Worm (Caenorhabditis elegans) whole organism, early embryonic: ENCODE results near the gene ZC506.1.

Experiments
- F13C5.2 ChIP-seq: sonication (generic microtip); optimal IDR thresholded peaks from 2 replicates; lab custom pipeline; 2017; ENCODE audit warnings: mild to moderate bottlenecking, missing genetic modification characterization, inconsistent platforms, missing compliant biosample characterization
- ama-1 ChIP-seq: fragments of 150-350 bp; optimal IDR thresholded peaks from 2 replicates; lab custom pipeline; 2014
- ceh-13 ChIP-seq: fragments of 200-800 bp; sonication (Bioruptor generic); optimal IDR thresholded peaks from 2 replicates; lab custom pipeline; 2018; ENCODE audit warnings: mild to moderate bottlenecking, missing genetic modification characterization, missing compliant biosample characterization
- ceh-36 ChIP-seq: sonication (generic microtip); optimal IDR thresholded peaks from 2 replicates; lab custom pipeline; 2016; ENCODE audit warnings: missing genetic modification characterization, inconsistent platforms, missing compliant biosample characterization
- flt-1 ChIP-seq: fragments of 200-800 bp; sonication (Bioruptor generic); IDR thresholded peaks from 2 replicates; pipeline ENCODE4 v1.3.6; 2022; ENCODE audit warnings: missing genetic modification characterization, missing compliant biosample characterization
- hmbx-1 ChIP-seq: sonication (generic microtip); optimal IDR thresholded peaks from 2 replicates; lab custom pipeline; 2016; ENCODE audit warnings: mild to moderate bottlenecking, missing genetic modification characterization, missing compliant biosample characterization
- hnd-1 ChIP-seq: sonication (generic microtip); optimal IDR thresholded peaks from 2 replicates; lab custom pipeline; 2016; ENCODE audit warnings: missing genetic modification characterization, missing compliant biosample characterization
- scrt-1 ChIP-seq: fragments of 200-800 bp; sonication (Bioruptor generic); IDR thresholded peaks from 2 replicates; pipeline ENCODE4 v1.3.6; 2022; ENCODE audit warnings: missing genetic modification characterization, missing compliant biosample characterization
- sea-1 ChIP-seq: fragments of 200-800 bp; sonication (Bioruptor generic); conservative IDR thresholded peaks from 2 replicates; pipeline ENCODE4 v1.3.6; 2022; ENCODE audit warnings: missing genetic modification characterization, missing compliant biosample characterization
- tbx-11 ChIP-seq: fragments of 200-800 bp; sonication (Bioruptor generic); IDR thresholded peaks from 2 replicates; pipeline ENCODE4 v1.3.6; 2022; ENCODE audit warnings: missing genetic modification characterization, missing compliant biosample characterization
- tbx-37 ChIP-seq: fragments of 200-800 bp; sonication (Bioruptor generic); conservative IDR thresholded peaks from 2 replicates; pipeline ENCODE4 v1.3.6; 2022; ENCODE audit warnings: missing genetic modification reagents, missing genetic modification characterization, missing compliant biosample characterization

DNA sequence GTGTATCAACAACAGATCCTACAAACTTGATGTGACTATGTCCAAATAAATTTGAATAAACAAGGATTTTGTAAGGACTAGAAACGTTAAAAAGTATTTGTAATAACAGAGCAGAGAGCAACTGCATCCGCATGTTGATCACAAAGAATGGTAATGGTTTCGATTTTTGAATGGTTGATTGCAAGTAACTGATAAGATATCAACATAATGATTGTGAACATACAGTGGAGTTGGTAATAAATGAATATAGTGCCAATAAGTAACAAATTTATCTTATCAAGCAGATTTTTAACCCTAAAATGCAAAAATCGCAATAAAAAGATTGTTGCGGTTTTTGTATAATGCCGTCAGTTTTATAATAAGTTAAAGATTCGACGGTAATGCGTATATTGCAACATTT is 33.8 kb upstream of the ZC506.1 start, which contains the start of gene ugt-23:
- TF ChIP-seq ama-1 (lab: Kevin White, UChicago) (no peak), flt-1 (GFP tag; lab: Robert Waterston, UW) (no peak), tbx-37 (GFP tag; lab: Robert Waterston, UW) (no peak), F13C5.2 (no peak), sea-1 (GFP tag; lab: Robert Waterston, UW) (no peak), tbx-11 (GFP tag; lab: Robert Waterston, UW) (no peak), hnd-1 (tag; lab: Kevin White, UChicago) (no peak), ceh-36 (tag; lab: Kevin White, UChicago) (no peak), scrt-1 (GFP tag; lab: Robert Waterston, UW) (no peak), hmbx-1 (no peak), ceh-13 (GFP tag; lab: Kevin White, UChicago) (no peak)
